Worm (Caenorhabditis elegans) whole organism, L4 larva: Measurements from ENCODE around the gene rpl-39.

Experiments used
- F37D6.2 ChIP-seq: sonication (generic microtip); optimal IDR thresholded peaks from 2 replicates; lab custom pipeline; 2016; ENCODE audit warnings: mild to moderate bottlenecking, missing genetic modification characterization, missing compliant biosample characterization
- F49E8.2 ChIP-seq: sonication (generic microtip); optimal IDR thresholded peaks from 2 replicates; lab custom pipeline; 2016; ENCODE audit warnings: missing compliant biosample characterization, mild to moderate bottlenecking, missing genetic modification characterization, borderline replicate concordance
- Y5F2A.4 ChIP-seq: fragments of 200-800 bp; sonication (Bioruptor generic); optimal IDR thresholded peaks from 2 replicates; lab custom pipeline; 2018; ENCODE audit warnings: mild to moderate bottlenecking, missing genetic modification characterization, missing compliant biosample characterization
- Y75B8A.6 ChIP-seq: fragments of 200-800 bp; sonication (Bioruptor generic); IDR thresholded peaks from 2 replicates; pipeline ENCODE4 v1.3.6; 2022; ENCODE audit warnings: missing genetic modification reagents, missing genetic modification characterization, missing compliant biosample characterization
- ZK337.2 ChIP-seq: fragments of 200-800 bp; sonication (Bioruptor generic); IDR thresholded peaks from 2 replicates; pipeline ENCODE4 v1.3.6; 2022; ENCODE audit warnings: missing genetic modification reagents, missing genetic modification characterization, missing compliant biosample characterization
- ZK546.5 ChIP-seq, 2 experiments: sonication (generic microtip); optimal IDR thresholded peaks; 2 replicates each; lab custom pipeline; 2017; ENCODE audit warnings: missing biosample characterization in 2 of 2, missing genetic modification characterization in 2 of 2
- aha-1 ChIP-seq: fragments of 150-350 bp; peaks from one replicate; lab custom pipeline; 2014; ENCODE audit warnings: missing biosample characterization, missing genetic modification characterization
- arid-1 ChIP-seq: fragments of 200-800 bp; sonication (Bioruptor generic); conservative IDR thresholded peaks from 2 replicates; pipeline ENCODE4 v1.3.6; 2022; ENCODE audit warnings: missing genetic modification reagents, missing genetic modification characterization, missing compliant biosample characterization
- attf-4 ChIP-seq: sonication (generic microtip); optimal IDR thresholded peaks from 3 replicates; lab custom pipeline; 2017; ENCODE audit warnings: missing biosample characterization, missing genetic modification characterization
- ceh-28 ChIP-seq: fragments of 150-350 bp; optimal IDR thresholded peaks from 2 replicates; lab custom pipeline; 2014; ENCODE audit warnings: missing biosample characterization, missing genetic modification reagents, missing genetic modification characterization
- ceh-44 ChIP-seq: fragments of 200-800 bp; sonication (Bioruptor generic); IDR thresholded peaks from 2 replicates; pipeline ENCODE4 v1.3.6; 2022; ENCODE audit warnings: missing genetic modification reagents, missing genetic modification characterization, missing compliant biosample characterization
- ces-1 ChIP-seq: fragments of 150-350 bp; sonication (generic microtip); optimal IDR thresholded peaks from 4 replicates; lab custom pipeline; 2014; ENCODE audit warnings: missing biosample characterization, missing genetic modification reagents, missing genetic modification characterization
- cey-2 ChIP-seq: sonication (generic microtip); optimal IDR thresholded peaks from 3 replicates; lab custom pipeline; 2017; ENCODE audit warnings: missing genetic modification characterization, mild to moderate bottlenecking, missing compliant biosample characterization, antibody characterized with exemption, borderline replicate concordance; ENCODE audit not compliant: insufficient read depth
- ctbp-1 ChIP-seq: fragments of 200-800 bp; sonication (Bioruptor generic); IDR thresholded peaks from 2 replicates; pipeline ENCODE4 v1.3.6; 2022; ENCODE audit warnings: missing genetic modification reagents, missing genetic modification characterization, missing compliant biosample characterization
- daf-12 ChIP-seq: fragments of 150-350 bp; optimal IDR thresholded peaks from 2 replicates; lab custom pipeline; 2014; ENCODE audit warnings: missing biosample characterization, missing genetic modification reagents, missing genetic modification characterization
- daf-16 ChIP-seq, 3 experiments: sonication (generic microtip); optimal IDR thresholded peaks; 2 replicates each; lab custom pipeline; 2016 to 2017; ENCODE audit warnings: missing genetic modification characterization in 3 of 3, missing genetic modification reagents in 3 of 3, mild to moderate bottlenecking in 2 of 3, missing compliant biosample characterization in 2 of 3, missing biosample characterization in 1 of 3, moderate library complexity in 1 of 3
- dmd-6 ChIP-seq: fragments of 200-800 bp; sonication (Bioruptor generic); IDR thresholded peaks from 2 replicates; pipeline ENCODE4 v1.3.6; 2022; ENCODE audit warnings: missing genetic modification reagents, missing genetic modification characterization, missing compliant biosample characterization
- dmd-9 ChIP-seq: fragments of 200-800 bp; sonication (Bioruptor generic); IDR thresholded peaks from 2 replicates; pipeline ENCODE4 v1.3.6; 2022; ENCODE audit warnings: missing genetic modification reagents, missing genetic modification characterization, missing compliant biosample characterization
- duxl-1 ChIP-seq: sonication (generic microtip); optimal IDR thresholded peaks from 2 replicates; lab custom pipeline; 2016; ENCODE audit warnings: mild to moderate bottlenecking, missing genetic modification characterization, moderate library complexity, missing compliant biosample characterization; ENCODE audit not compliant: poor library complexity
- fos-1 ChIP-seq: fragments of 150-350 bp; optimal IDR thresholded peaks from 2 replicates; lab custom pipeline; 2014; ENCODE audit warnings: missing biosample characterization, missing genetic modification characterization
- gei-8 ChIP-seq: fragments of 200-800 bp; sonication (Bioruptor generic); optimal IDR thresholded peaks from 2 replicates; lab custom pipeline; 2018; ENCODE audit warnings: mild to moderate bottlenecking, missing genetic modification characterization, missing compliant biosample characterization
- hif-1 ChIP-seq, 2 experiments: sonication (generic microtip); optimal IDR thresholded peaks; 2 replicates each; lab custom pipeline; 2016 to 2017; ENCODE audit warnings: missing compliant biosample characterization in 2 of 2, missing genetic modification characterization in 2 of 2, missing genetic modification reagents in 2 of 2, missing genotype in 2 of 2, mild to moderate bottlenecking in 1 of 2
- hlh-30 ChIP-seq: sonication (generic microtip); optimal IDR thresholded peaks from 2 replicates; lab custom pipeline; 2017; ENCODE audit warnings: antibody characterized with exemption, mild to moderate bottlenecking, missing genetic modification characterization, missing compliant biosample characterization; ENCODE audit not compliant: insufficient read depth
- hmg-1.1 ChIP-seq: fragments of 200-800 bp; sonication (Bioruptor generic); IDR thresholded peaks from 2 replicates; pipeline ENCODE4 v1.3.6; 2022; ENCODE audit warnings: missing genetic modification reagents, missing genetic modification characterization, missing compliant biosample characterization
- jun-1 ChIP-seq: fragments of 150-350 bp; optimal IDR thresholded peaks from 2 replicates; lab custom pipeline; 2014; ENCODE audit warnings: missing biosample characterization, missing genetic modification reagents, missing genetic modification characterization
- lim-7 ChIP-seq: fragments of 200-800 bp; sonication (Bioruptor generic); IDR thresholded peaks from 2 replicates; pipeline ENCODE4 v1.3.6; 2022; ENCODE audit warnings: missing genetic modification characterization, missing compliant biosample characterization
- lin-13 ChIP-seq: fragments of 150-350 bp; optimal IDR thresholded peaks from 2 replicates; lab custom pipeline; 2014; ENCODE audit warnings: missing biosample characterization, missing genetic modification reagents, missing genetic modification characterization
- lin-15B ChIP-seq: fragments of 150-350 bp; sonication (generic microtip); optimal IDR thresholded peaks from 3 replicates; lab custom pipeline; 2014; ENCODE audit warnings: missing biosample characterization, missing genetic modification characterization
- lir-3 ChIP-seq: sonication (generic microtip); optimal IDR thresholded peaks from 2 replicates; lab custom pipeline; 2016; ENCODE audit warnings: mild to moderate bottlenecking, missing genetic modification characterization, missing compliant biosample characterization
- mep-1 ChIP-seq: fragments of 150-350 bp; sonication (generic microtip); optimal IDR thresholded peaks from 3 replicates; lab custom pipeline; 2014; ENCODE audit warnings: missing biosample characterization, missing genetic modification characterization
- mxl-2 ChIP-seq: fragments of 200-800 bp; sonication (Bioruptor generic); conservative IDR thresholded peaks from 2 replicates; pipeline ENCODE4 v1.3.6; 2022; ENCODE audit warnings: missing genetic modification reagents, missing genetic modification characterization, missing compliant biosample characterization
- mxl-3 ChIP-seq: fragments of 200-800 bp; sonication (Bioruptor generic); optimal IDR thresholded peaks from 2 replicates; lab custom pipeline; 2018; ENCODE audit warnings: mild to moderate bottlenecking, missing genetic modification characterization, missing compliant biosample characterization
- nhr-10 ChIP-seq: fragments of 150-350 bp; optimal IDR thresholded peaks from 2 replicates; lab custom pipeline; 2014; ENCODE audit warnings: missing biosample characterization, missing genetic modification characterization
- nhr-237 ChIP-seq: sonication (generic microtip); optimal IDR thresholded peaks from 2 replicates; lab custom pipeline; 2017; ENCODE audit warnings: missing biosample characterization, missing genetic modification characterization
- nhr-28 ChIP-seq: fragments of 150-350 bp; optimal IDR thresholded peaks from 2 replicates; lab custom pipeline; 2014; ENCODE audit warnings: missing biosample characterization, missing genetic modification characterization
- nhr-41 ChIP-seq: fragments of 200-800 bp; sonication (Bioruptor generic); IDR thresholded peaks from 2 replicates; pipeline ENCODE4 v1.3.6; 2022; ENCODE audit warnings: missing genetic modification reagents, missing genetic modification characterization, missing compliant biosample characterization
- nhr-48 ChIP-seq: sonication (generic microtip); optimal IDR thresholded peaks from 2 replicates; lab custom pipeline; 2016; ENCODE audit warnings: mild to moderate bottlenecking, missing genetic modification characterization, missing compliant biosample characterization
- nhr-6 ChIP-seq: fragments of 150-350 bp; optimal IDR thresholded peaks from 2 replicates; lab custom pipeline; 2014; ENCODE audit warnings: missing biosample characterization, missing genetic modification characterization
- php-3 ChIP-seq: fragments of 200-800 bp; sonication (Bioruptor generic); IDR thresholded peaks from 2 replicates; pipeline ENCODE4 v1.3.6; 2022; ENCODE audit warnings: missing genetic modification reagents, missing genetic modification characterization, missing compliant biosample characterization
- saeg-2 ChIP-seq: fragments of 200-800 bp; sonication (Bioruptor generic); IDR thresholded peaks from 2 replicates; pipeline ENCODE4 v1.3.6; 2022; ENCODE audit warnings: missing genetic modification reagents, missing genetic modification characterization, missing compliant biosample characterization
- set-16 ChIP-seq: fragments of 200-800 bp; sonication (Bioruptor generic); IDR thresholded peaks from 2 replicates; pipeline ENCODE4 v1.3.6; 2022; ENCODE audit warnings: missing genetic modification reagents, missing genetic modification characterization, missing compliant biosample characterization
- skn-1 ChIP-seq: fragments of 150-350 bp; optimal IDR thresholded peaks from 2 replicates; lab custom pipeline; 2014; ENCODE audit warnings: missing biosample characterization, missing genetic modification characterization
- snpc-1.2 ChIP-seq: fragments of 200-800 bp; sonication (Bioruptor generic); IDR thresholded peaks from 2 replicates; pipeline ENCODE4 v1.3.6; 2022; ENCODE audit warnings: missing genetic modification reagents, missing genetic modification characterization, missing compliant biosample characterization
- spr-1 ChIP-seq: sonication (generic microtip); optimal IDR thresholded peaks from 2 replicates; lab custom pipeline; 2016; ENCODE audit warnings: mild to moderate bottlenecking, missing genetic modification characterization, missing compliant biosample characterization
- spr-3 ChIP-seq: fragments of 200-800 bp; sonication (Bioruptor generic); optimal IDR thresholded peaks from 2 replicates; lab custom pipeline; 2018; ENCODE audit warnings: mild to moderate bottlenecking, missing genetic modification characterization, missing compliant biosample characterization
- vab-7 ChIP-seq: fragments of 200-800 bp; sonication (Bioruptor generic); IDR thresholded peaks from 2 replicates; pipeline ENCODE4 v1.3.6; 2022; ENCODE audit warnings: missing genetic modification reagents, missing genetic modification characterization, missing compliant biosample characterization
- zag-1 ChIP-seq: fragments of 150-350 bp; optimal IDR thresholded peaks from 2 replicates; lab custom pipeline; 2014; ENCODE audit warnings: missing biosample characterization, missing genetic modification characterization
- zfp-3 ChIP-seq: fragments of 200-800 bp; sonication (Bioruptor generic); conservative IDR thresholded peaks from 2 replicates; pipeline ENCODE4 v1.3.6; 2022; ENCODE audit warnings: missing genetic modification reagents, missing genetic modification characterization, missing compliant biosample characterization
- zip-2 ChIP-seq: fragments of 150-350 bp; optimal IDR thresholded peaks from 2 replicates; lab custom pipeline; 2014; ENCODE audit warnings: missing biosample characterization, missing genetic modification characterization
- ztf-11 ChIP-seq: fragments of 150-350 bp; optimal IDR thresholded peaks from 2 replicates; lab custom pipeline; 2014; ENCODE audit warnings: missing biosample characterization, missing genetic modification characterization

Gene rpl-39

ce11 chrV:7730488-7730887, 45.4 kb downstream of the rpl-39 start (continued):
- no peak for TF ChIP-seq skn-1 (tag; lab: Kevin White, UChicago)
- TF ChIP-seq zfp-3 (GFP tag; lab: Robert Waterston, UW): no peak
- TF ChIP-seq ceh-44 (GFP tag; lab: Robert Waterston, UW): 0 out of 2 replicates have a peak, but pooled peaks have one; percentile 6
- no peak for TF ChIP-seq F49E8.2 (tag; lab: Kevin White, UChicago)
- TF ChIP-seq nhr-28 (tag; lab: Kevin White, UChicago): peak; percentile 7
- TF ChIP-seq lim-7 (GFP tag; lab: Robert Waterston, UW): no peak
- TF ChIP-seq nhr-6 (tag; lab: Kevin White, UChicago): peak; percentile 37
- peak in 1 of 2 experiments; percentile 19 for TF ChIP-seq hif-1 (tag; optimal IDR thresholded peaks at IDR 0.05; lab: Kevin White, UChicago)
- TF ChIP-seq aha-1 (tag; lab: Kevin White, UChicago): no peak
- TF ChIP-seq mxl-2 (GFP tag; lab: Robert Waterston, UW): no peak
- 0 out of 2 replicates have a peak, but pooled peaks have one; percentile 12 for TF ChIP-seq ctbp-1 (GFP tag; lab: Robert Waterston, UW)
- peak; percentile 1 for TF ChIP-seq spr-3 (GFP tag; lab: Kevin White, UChicago)
- peak; percentile 24 for TF ChIP-seq gei-8
- TF ChIP-seq vab-7 (GFP tag; lab: Robert Waterston, UW): no peak
- TF ChIP-seq lin-15B (tag; lab: Kevin White, UChicago): no peak
- TF ChIP-seq nhr-48 (tag; lab: Kevin White, UChicago): no peak
- no peak for TF ChIP-seq ztf-11
- no peak for TF ChIP-seq nhr-41 (GFP tag; lab: Robert Waterston, UW)
- no peak for TF ChIP-seq attf-4 (tag; lab: Kevin White, UChicago)
- no peak for TF ChIP-seq fos-1 (tag; lab: Kevin White, UChicago)
- no peak for TF ChIP-seq zip-2
- TF ChIP-seq dmd-9 (GFP tag; lab: Robert Waterston, UW): peak; percentile 61; the same call in 1 of the 2 replicates
- no peak for TF ChIP-seq zag-1
- peak; percentile 42 for TF ChIP-seq duxl-1 (tag; lab: Kevin White, UChicago)
- TF ChIP-seq daf-12 (tag; lab: Kevin White, UChicago): no peak
- no peak for TF ChIP-seq cey-2 (tag; lab: Kevin White, UChicago)
- TF ChIP-seq snpc-1.2: peak; percentile 52; the same call in 1 of the 2 replicates
- TF ChIP-seq set-16 (GFP tag; lab: Robert Waterston, UW): no peak
- TF ChIP-seq daf-16 (GFP tag; optimal IDR thresholded peaks at IDR 0.05; lab: Kevin White, UChicago): no peak
- peak; percentile 88 for TF ChIP-seq daf-16 (tag; optimal IDR thresholded peaks at IDR 0.05; lab: Kevin White, UChicago)
- no peak for TF ChIP-seq ZK337.2 (GFP tag; lab: Robert Waterston, UW)
- peak; percentile 35 for TF ChIP-seq mep-1
- TF ChIP-seq lir-3: no peak
- no peak for TF ChIP-seq ZK546.5 (tag; optimal IDR thresholded peaks at IDR 0.05; lab: Kevin White, UChicago)
- no peak for TF ChIP-seq lin-13 (GFP tag; lab: Kevin White, UChicago)
- TF ChIP-seq nhr-237 (tag; lab: Kevin White, UChicago): no peak
- TF ChIP-seq Y75B8A.6 (GFP tag; lab: Robert Waterston, UW): no peak
- TF ChIP-seq mxl-3 (GFP tag; lab: Kevin White, UChicago): no peak
- no peak for TF ChIP-seq ceh-28 (tag; lab: Kevin White, UChicago)
- no peak for TF ChIP-seq php-3 (GFP tag; lab: Robert Waterston, UW)
- TF ChIP-seq ces-1: no peak
- no peak for TF ChIP-seq jun-1 (tag; lab: Kevin White, UChicago)
- 0 out of 2 replicates have a peak, but pooled peaks have one; percentile 61 for TF ChIP-seq arid-1 (GFP tag; lab: Robert Waterston, UW)
- TF ChIP-seq F37D6.2 (tag; lab: Kevin White, UChicago): no peak
- TF ChIP-seq dmd-6: peak; percentile 37; the same call in 1 of the 2 replicates
- TF ChIP-seq spr-1: no peak
- TF ChIP-seq hmg-1.1 (GFP tag; lab: Robert Waterston, UW): 0 out of 2 replicates have a peak, but pooled peaks have one; percentile 45
- no peak for TF ChIP-seq saeg-2 (GFP tag; lab: Robert Waterston, UW)
- peak; percentile 64 for TF ChIP-seq hlh-30 (tag; lab: Kevin White, UChicago)
- TF ChIP-seq Y5F2A.4: peak; percentile 52
- TF ChIP-seq nhr-10 (tag; lab: Kevin White, UChicago): no peak
